Fruit fly (Drosophila melanogaster): Measurements from ENCODE around the gene CG31697.
A peak's percentile ranks its signal among the peaks of the same experiment; 100 is the strongest.

CG31697 gene

dm6 chr2L:19572496-19573317 is 37.5 kb downstream of the CG31697 start (continued):
- TF ChIP-seq peb (GFP tag; IDR thresholded peaks at IDR 0.05): no peak
- TF ChIP-seq p53 (GFP tag; optimal IDR thresholded peaks at IDR 0.05): no peak
- peak; percentile 46 for TF ChIP-seq Nf-YC (tag; optimal IDR thresholded peaks at IDR 0.05)
- TF ChIP-seq CG42726 (GFP tag; IDR thresholded peaks at IDR 0.05; ENCODE audit: partially characterized antibody): peak; percentile 58
- TF ChIP-seq run (tag; optimal IDR thresholded peaks at IDR 0.05): no peak
- peak; percentile 87 for TF ChIP-seq lilli (GFP tag; optimal IDR thresholded peaks at IDR 0.05)

- TF ChIP-seq Drgx (GFP tag; IDR thresholded peaks at IDR 0.05): 0 out of 2 replicates have a peak, but pooled peaks have one; percentile 15
- 0 out of 2 replicates have a peak, but pooled peaks have one; percentile 16 for TF ChIP-seq E2f1 (GFP tag; IDR thresholded peaks at IDR 0.05)
- peak; percentile 6 for TF ChIP-seq zf30C (GFP tag; optimal IDR thresholded peaks at IDR 0.05)
- TF ChIP-seq tll (GFP tag; optimal IDR thresholded peaks at IDR 0.05): no peak
These were observed 39.1 kb downstream of the CG31697 start for dm6 chr2L:19574364-19574763.

dm6 chr2L:19574959-19575625 is 39.8 kb downstream of the CG31697 start:
- TF ChIP-seq CG9932 (GFP tag; IDR thresholded peaks at IDR 0.05): no peak
- TF ChIP-seq sd (tag; optimal IDR thresholded peaks at IDR 0.05): peak; percentile 86
- TF ChIP-seq CG3163 (GFP tag; optimal IDR thresholded peaks at IDR 0.05): peak; percentile 81
- no peak for TF ChIP-seq cad (GFP tag; optimal IDR thresholded peaks at IDR 0.05)
- TF ChIP-seq aop (GFP tag; IDR thresholded peaks at IDR 0.05): peak; percentile 88
- peak; percentile 58; the same call in 1 of the 2 replicates for TF ChIP-seq CG32767 (GFP tag; IDR thresholded peaks at IDR 0.05)
- peak; percentile 62; the same call in 1 of the 2 replicates for TF ChIP-seq CG13287 (GFP tag; IDR thresholded peaks at IDR 0.05; ENCODE audit: partially characterized antibody)
- peak; percentile 69; the same call in 1 of the 2 replicates for TF ChIP-seq Adf1 (GFP tag; IDR thresholded peaks at IDR 0.05)
- peak; percentile 27; the same call in 1 of the 2 replicates for TF ChIP-seq inv (GFP tag; IDR thresholded peaks at IDR 0.05; ENCODE audit: partially characterized antibody)
- TF ChIP-seq kni (GFP tag; optimal IDR thresholded peaks at IDR 0.05): peak; percentile 98
- TF ChIP-seq pros (GFP tag; optimal IDR thresholded peaks at IDR 0.05): peak; percentile 78
- no peak for TF ChIP-seq lmd (GFP tag; IDR thresholded peaks at IDR 0.05)
- TF ChIP-seq Aef1 (GFP tag; IDR thresholded peaks at IDR 0.05): peak; percentile 85
- peak; percentile 29; the same call in 1 of the 2 replicates for TF ChIP-seq rib (GFP tag; IDR thresholded peaks at IDR 0.05)
- TF ChIP-seq abd-A (tag; optimal IDR thresholded peaks at IDR 0.05): peak; percentile 94
- TF ChIP-seq Hr78 (GFP tag; optimal IDR thresholded peaks at IDR 0.05): peak in 1 of 2 experiments; percentile 81
- peak; percentile 33 for TF ChIP-seq D (optimal IDR thresholded peaks at IDR 0.05)
- no peak for TF ChIP-seq D (GFP tag; optimal IDR thresholded peaks at IDR 0.05)
- TF ChIP-seq Pdp1 (GFP tag; optimal IDR thresholded peaks at IDR 0.05): peak in 1 of 2 experiments; percentile 69
- TF ChIP-seq bbx (GFP tag; IDR thresholded peaks at IDR 0.05; ENCODE audit: partially characterized antibody): peak; percentile 52; the same call in 1 of the 2 replicates
- peak; percentile 74 to 79 for TF ChIP-seq Trl (optimal IDR thresholded peaks at IDR 0.05)
- no peak for TF ChIP-seq Trl (GFP tag; optimal IDR thresholded peaks at IDR 0.05)
- TF ChIP-seq CG16813 (GFP tag; IDR thresholded peaks at IDR 0.05; ENCODE audit: partially characterized antibody): peak; percentile 24; the same call in 1 of the 3 replicates
- no peak for TF ChIP-seq Xbp1 (GFP tag; optimal IDR thresholded peaks at IDR 0.05)
- 0 out of 3 replicates have a peak, but pooled peaks have one; percentile 26 for TF ChIP-seq CG14860 (GFP tag; IDR thresholded peaks at IDR 0.05; ENCODE audit: partially characterized antibody)
- TF ChIP-seq unc-4 (GFP tag; IDR thresholded peaks at IDR 0.05; ENCODE audit: partially characterized antibody): 0 out of 2 replicates have a peak, but pooled peaks have one; percentile 28
- TF ChIP-seq CG9437 (GFP tag; optimal IDR thresholded peaks at IDR 0.05): peak; percentile 85
- TF ChIP-seq gcm (GFP tag; optimal IDR thresholded peaks at IDR 0.05): peak; percentile 92
- peak; percentile 25; the same call in 1 of the 2 replicates for TF ChIP-seq hbn (GFP tag; IDR thresholded peaks at IDR 0.05; ENCODE audit: partially characterized antibody)
- TF ChIP-seq CG8359 (GFP tag; optimal IDR thresholded peaks at IDR 0.05; ENCODE audit: borderline replicate concordance): no peak
- TF ChIP-seq CG4360 (GFP tag; IDR thresholded peaks at IDR 0.05): peak; percentile 99
- peak; percentile 100 for TF ChIP-seq chinmo (GFP tag; IDR thresholded peaks at IDR 0.05; ENCODE audit: partially characterized antibody)
- no peak for TF ChIP-seq CG17802 (tag; optimal IDR thresholded peaks at IDR 0.05)

All from whole organism, embryonic.